Fruit fly (Drosophila melanogaster) whole organism, embryonic: ENCODE measurements around the gene CG3634.

ENCODE experiments used
- Awh ChIP-seq: fragments of 200-800 bp; sonication (Bioruptor generic); IDR thresholded peaks from 2 replicates; pipeline ENCODE4, ENCODE4 v1.3.6; 2022; ENCODE audit warnings: missing biosample characterization, missing genetic modification characterization
- Bdp1 ChIP-seq: fragments of 200-800 bp; sonication (Bioruptor generic); optimal IDR thresholded peaks from 3 replicates; lab custom pipeline; 2016; ENCODE audit warnings: missing biosample characterization, missing genetic modification characterization
- CG10321 ChIP-seq: fragments of 200-800 bp; sonication (Bioruptor generic); IDR thresholded peaks from 2 replicates; pipeline ENCODE4 v1.3.6; 2022; ENCODE audit warnings: missing biosample characterization, missing genetic modification characterization
- CG11696 ChIP-seq: fragments of 200-800 bp; sonication (Bioruptor generic); IDR thresholded peaks from 2 replicates; pipeline ENCODE4 v1.3.6; 2022; ENCODE audit warnings: missing biosample characterization, missing genetic modification characterization
- CG12219 ChIP-seq: fragments of 200-800 bp; sonication (Bioruptor generic); optimal IDR thresholded peaks from 3 replicates; lab custom pipeline; 2018; ENCODE audit warnings: missing biosample characterization, mild to moderate bottlenecking, missing genetic modification characterization
- CG12659 ChIP-seq: fragments of 200-800 bp; sonication (Bioruptor generic); optimal IDR thresholded peaks from 3 replicates; lab custom pipeline; 2017; ENCODE audit warnings: mild to moderate bottlenecking, missing biosample characterization, missing genetic modification reagents, missing genetic modification characterization
- CG13123 ChIP-seq: fragments of 200-800 bp; sonication (Bioruptor generic); optimal IDR thresholded peaks from 2 replicates; lab custom pipeline; 2016; ENCODE audit warnings: missing biosample characterization, missing genetic modification characterization
- CG15269 ChIP-seq: fragments of 200-800 bp; sonication (Bioruptor generic); optimal IDR thresholded peaks from 2 replicates; lab custom pipeline; 2018; ENCODE audit warnings: missing biosample characterization, mild to moderate bottlenecking, missing genetic modification characterization, moderate library complexity
- CG15601 ChIP-seq: fragments of 200-800 bp; sonication (Bioruptor generic); optimal IDR thresholded peaks from 3 replicates; lab custom pipeline; 2019; ENCODE audit warnings: missing biosample characterization, mild to moderate bottlenecking, missing genetic modification characterization, moderate library complexity
- CG17912 ChIP-seq: fragments of 200-800 bp; sonication (Bioruptor generic); optimal IDR thresholded peaks from 2 replicates; lab custom pipeline; 2018; ENCODE audit warnings: missing biosample characterization, mild to moderate bottlenecking, missing genetic modification characterization
- CG1792 ChIP-seq: fragments of 200-800 bp; sonication (Bioruptor generic); optimal IDR thresholded peaks from 2 replicates; lab custom pipeline; 2016; ENCODE audit warnings: missing biosample characterization, missing genetic modification characterization
- CG18619 ChIP-seq: fragments of 200-800 bp; sonication (Bioruptor generic); optimal IDR thresholded peaks from 3 replicates; lab custom pipeline; 2017; ENCODE audit warnings: missing biosample characterization, mild to moderate bottlenecking, missing genetic modification characterization
- CG2116 ChIP-seq: fragments of 200-800 bp; sonication (Bioruptor generic); optimal IDR thresholded peaks from 3 replicates; lab custom pipeline; 2018; ENCODE audit warnings: missing biosample characterization, mild to moderate bottlenecking, missing genetic modification characterization
- CG30431 ChIP-seq: fragments of 200-800 bp; sonication (Bioruptor generic); optimal IDR thresholded peaks from 2 replicates; lab custom pipeline; 2017; ENCODE audit warnings: missing biosample characterization, missing genetic modification characterization
- CG31224 ChIP-seq: fragments of 200-800 bp; sonication (Bioruptor generic); IDR thresholded peaks from 2 replicates; pipeline ENCODE4 v1.3.6; 2022; ENCODE audit warnings: missing biosample characterization, missing genetic modification characterization
- CG31388 ChIP-seq: fragments of 200-800 bp; sonication (Bioruptor generic); optimal IDR thresholded peaks from 2 replicates; lab custom pipeline; 2016; ENCODE audit warnings: missing biosample characterization, missing genetic modification characterization
- CG33213 ChIP-seq: fragments of 200-800 bp; sonication (Bioruptor generic); optimal IDR thresholded peaks from 3 replicates; lab custom pipeline; 2016; ENCODE audit warnings: missing biosample characterization, missing genetic modification characterization
- CG3847 ChIP-seq: fragments of 200-800 bp; sonication (Bioruptor generic); IDR thresholded peaks from 2 replicates; pipeline ENCODE4 v1.3.6; 2022; ENCODE audit warnings: missing biosample characterization, missing genetic modification characterization
- CG6813 ChIP-seq: fragments of 200-800 bp; sonication (Bioruptor generic); optimal IDR thresholded peaks from 2 replicates; lab custom pipeline; 2017; ENCODE audit warnings: missing biosample characterization, missing genetic modification characterization, mild to moderate bottlenecking, moderate library complexity, missing genetic modification reagents
- CG6854 ChIP-seq: fragments of 200-800 bp; sonication (Bioruptor generic); optimal IDR thresholded peaks from 3 replicates; lab custom pipeline; 2017; ENCODE audit warnings: missing biosample characterization, mild to moderate bottlenecking, missing genetic modification characterization
- CG8478 ChIP-seq: fragments of >200 bp; optimal IDR thresholded peaks from 2 replicates; lab custom pipeline; 2018
- Dip2 ChIP-seq: fragments of 200-800 bp; sonication (Bioruptor generic); IDR thresholded peaks from 2 replicates; pipeline ENCODE4 v1.3.6; 2022; ENCODE audit warnings: missing biosample characterization, missing genetic modification characterization
- Drgx ChIP-seq: fragments of 200-800 bp; sonication (Bioruptor generic); IDR thresholded peaks from 2 replicates; pipeline ENCODE4 v1.3.6; 2022; ENCODE audit warnings: missing biosample characterization, missing genetic modification characterization
- E2f2 ChIP-seq: fragments of 200-800 bp; sonication (Bioruptor generic); IDR thresholded peaks from 2 replicates; pipeline ENCODE4 v1.3.6; 2022; ENCODE audit warnings: missing biosample characterization, missing genetic modification characterization
- Gug ChIP-seq: fragments of 200-800 bp; sonication (Bioruptor generic); IDR thresholded peaks from 4 replicates; pipeline ENCODE4 v1.3.6; 2022; ENCODE audit warnings: missing biosample characterization, missing genetic modification characterization
- HLHmδ ChIP-seq: fragments of 200-800 bp; sonication (Bioruptor generic); optimal IDR thresholded peaks from 2 replicates; lab custom pipeline; 2018; ENCODE audit warnings: missing biosample characterization, mild to moderate bottlenecking, missing genetic modification characterization, moderate library complexity
- Kr ChIP-seq: fragments of 200-800 bp; sonication (Bioruptor generic); optimal IDR thresholded peaks from 2 replicates; lab custom pipeline; 2017; ENCODE audit warnings: missing biosample characterization, mild to moderate bottlenecking, missing genetic modification characterization
- Mrtf ChIP-seq: fragments of 200-800 bp; sonication (Bioruptor generic); IDR thresholded peaks from 3 replicates; pipeline ENCODE4 v1.3.6; 2022; ENCODE audit warnings: missing biosample characterization, missing genetic modification characterization
- Oli ChIP-seq: fragments of 200-800 bp; sonication (Bioruptor generic); optimal IDR thresholded peaks from 2 replicates; lab custom pipeline; 2018; ENCODE audit warnings: missing biosample characterization, mild to moderate bottlenecking, missing genetic modification characterization, moderate library complexity
- YL-1 ChIP-seq: fragments of 200-800 bp; sonication (Bioruptor generic); optimal IDR thresholded peaks from 3 replicates; lab custom pipeline; 2017; ENCODE audit warnings: missing biosample characterization, mild to moderate bottlenecking, missing genetic modification characterization
- ase ChIP-seq: fragments of 200-800 bp; sonication (Bioruptor generic); IDR thresholded peaks from 3 replicates; pipeline ENCODE4 v1.3.6; 2022; ENCODE audit warnings: missing biosample characterization, missing genetic modification characterization
- caup ChIP-seq: fragments of 200-800 bp; sonication (Bioruptor generic); optimal IDR thresholded peaks from 3 replicates; lab custom pipeline; 2017; ENCODE audit warnings: missing biosample characterization, mild to moderate bottlenecking, missing genetic modification characterization, moderate library complexity; ENCODE audit not compliant: severe bottlenecking
- chif ChIP-seq, 2 experiments: fragments of 200-800 bp; sonication (Bioruptor generic); optimal IDR thresholded peaks; 3 replicates each; lab custom pipeline; 2016; ENCODE audit warnings: missing biosample characterization in 2 of 2, missing genetic modification characterization in 2 of 2
- ems ChIP-seq: fragments of 200-800 bp; sonication (Bioruptor generic); optimal IDR thresholded peaks from 3 replicates; lab custom pipeline; 2016; ENCODE audit warnings: missing biosample characterization, missing genetic modification characterization
- ewg ChIP-seq: fragments of 200-800 bp; sonication (Bioruptor generic); optimal IDR thresholded peaks from 3 replicates; lab custom pipeline; 2017; ENCODE audit warnings: mild to moderate bottlenecking, missing biosample characterization, missing genetic modification reagents, missing genetic modification characterization
- fd64A ChIP-seq: fragments of 200-800 bp; sonication (Bioruptor generic); optimal IDR thresholded peaks from 3 replicates; lab custom pipeline; 2018; ENCODE audit warnings: missing biosample characterization, mild to moderate bottlenecking, missing genetic modification characterization
- gem ChIP-seq: fragments of 200-800 bp; sonication (Bioruptor generic); optimal IDR thresholded peaks from 2 replicates; lab custom pipeline; 2019; ENCODE audit warnings: missing biosample characterization, mild to moderate bottlenecking, missing genetic modification characterization, moderate library complexity
- inv ChIP-seq: fragments of 200-800 bp; sonication (Bioruptor generic); IDR thresholded peaks from 2 replicates; pipeline ENCODE4 v1.3.6; 2022; ENCODE audit warnings: missing biosample characterization, missing genetic modification characterization; ENCODE audit not compliant: partially characterized antibody
- jigr1 ChIP-seq: fragments of 200-800 bp; sonication (Bioruptor generic); IDR thresholded peaks from 3 replicates; pipeline ENCODE4 v1.3.6; 2022; ENCODE audit warnings: missing biosample characterization, missing genetic modification characterization
- klu ChIP-seq: fragments of 200-800 bp; sonication (Bioruptor generic); IDR thresholded peaks from 2 replicates; pipeline ENCODE4 v1.3.6; 2022; ENCODE audit warnings: missing biosample characterization, missing genetic modification characterization
- lmd ChIP-seq: fragments of 200-800 bp; sonication (Bioruptor generic); IDR thresholded peaks from 2 replicates; pipeline ENCODE4 v1.3.6; 2022; ENCODE audit warnings: missing biosample characterization, missing genetic modification characterization
- lola ChIP-seq, 3 experiments: fragments of >200 bp in 2 of 3; fragments of 200-800 bp in 1 of 3; sonication (Bioruptor generic) in 1 of 3; optimal IDR thresholded peaks; 2 replicates each; lab custom pipeline; 2017 to 2019; ENCODE audit warnings: missing biosample characterization in 3 of 3, missing genetic modification characterization in 3 of 3, mild to moderate bottlenecking in 1 of 3, moderate library complexity in 1 of 3
- org-1 ChIP-seq: fragments of 200-800 bp; sonication (Bioruptor generic); optimal IDR thresholded peaks from 2 replicates; lab custom pipeline; 2017; ENCODE audit warnings: missing biosample characterization, missing genetic modification characterization
- pros ChIP-seq: fragments of 200-800 bp; sonication (Bioruptor generic); optimal IDR thresholded peaks from 3 replicates; lab custom pipeline; 2019; ENCODE audit warnings: missing biosample characterization, mild to moderate bottlenecking, missing genetic modification characterization, moderate library complexity
- sc ChIP-seq, 3 experiments: fragments of >200 bp in 2 of 3; fragments of 200-800 bp in 1 of 3; sonication (Bioruptor generic) in 1 of 3; optimal IDR thresholded peaks; 2 replicates in 2 of 3; 3 replicates in 1 of 3; lab custom pipeline; 2017; ENCODE audit warnings: mild to moderate bottlenecking in 1 of 3, missing biosample characterization in 1 of 3, missing genetic modification characterization in 1 of 3, missing genetic modification reagents in 1 of 3
- shn ChIP-seq: fragments of 200-800 bp; sonication (Bioruptor generic); optimal IDR thresholded peaks from 3 replicates; lab custom pipeline; 2016; ENCODE audit warnings: missing biosample characterization, missing genetic modification characterization
- sima ChIP-seq: fragments of 200-800 bp; sonication (Bioruptor generic); optimal IDR thresholded peaks from 2 replicates; lab custom pipeline; 2016; ENCODE audit warnings: missing biosample characterization, missing genetic modification characterization
- sob ChIP-seq: fragments of 200-800 bp; sonication (Bioruptor generic); IDR thresholded peaks from 2 replicates; pipeline ENCODE4 v1.3.6; 2022; ENCODE audit warnings: missing biosample characterization, missing genetic modification characterization
- tin ChIP-seq: fragments of 200-800 bp; sonication (Bioruptor generic); optimal IDR thresholded peaks from 3 replicates; lab custom pipeline; 2016; ENCODE audit warnings: missing biosample characterization, missing genetic modification characterization
- zfh1 ChIP-seq: fragments of 200-800 bp; sonication (Bioruptor generic); IDR thresholded peaks from 3 replicates; pipeline ENCODE4 v1.3.6; 2022; ENCODE audit warnings: missing biosample characterization, missing genetic modification characterization

CG3634 gene

DNA sequence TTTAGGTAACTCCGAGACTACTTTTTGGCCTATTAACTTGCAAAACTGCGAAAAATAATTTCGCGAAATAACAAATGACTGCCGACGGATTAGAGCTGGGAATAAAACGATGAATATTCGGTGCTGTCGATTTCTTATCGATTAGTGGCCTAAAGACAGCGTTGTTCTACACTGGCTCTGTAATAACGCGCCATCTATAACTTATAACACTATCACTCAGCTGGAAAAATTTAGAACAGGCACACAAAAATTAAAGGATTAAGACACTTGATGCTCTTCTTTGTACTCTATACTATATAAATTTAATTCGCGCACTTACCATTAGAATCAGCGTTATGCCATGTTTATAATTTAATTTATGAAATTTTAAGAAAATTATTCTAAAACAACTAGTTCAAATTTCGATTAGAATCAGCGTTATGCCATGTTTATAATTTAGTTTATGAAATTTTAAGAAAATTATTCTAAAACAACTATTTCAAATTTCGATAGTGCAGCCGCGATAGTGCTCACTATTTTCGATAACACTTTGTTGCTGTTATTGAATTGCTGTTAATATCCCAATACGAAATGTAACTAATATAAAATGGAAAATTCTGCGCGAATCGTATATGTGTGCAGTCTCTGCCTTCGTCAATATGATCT, 32.5 kb upstream of the CG3634 start, which contains the start of the genes CSN3 and CG11456 (continued):
- no peak for TF ChIP-seq CG17912 (GFP tag; lab: Kevin White, UChicago)
- TF ChIP-seq ewg (GFP tag; lab: Kevin White, UChicago) = peak; percentile 8
- TF ChIP-seq shn = peak; percentile 6
- TF ChIP-seq CG12659 (GFP tag; lab: Kevin White, UChicago) = peak; percentile 79
- TF ChIP-seq CG33213 = peak; percentile 73
- peak; percentile 46 for TF ChIP-seq caup
- TF ChIP-seq Oli (tag; lab: Kevin White, UChicago) = no peak
- TF ChIP-seq Awh (GFP tag; lab: Robert Waterston, UW) = no peak
- TF ChIP-seq Gug (GFP tag; lab: Robert Waterston, UW) = no peak
- no peak for TF ChIP-seq sc (optimal IDR thresholded peaks at IDR 0.05; lab: Kevin White, UChicago)
- no peak for TF ChIP-seq sc (GFP tag; optimal IDR thresholded peaks at IDR 0.05; lab: Kevin White, UChicago)
- TF ChIP-seq HLHmδ (GFP tag; lab: Kevin White, UChicago) = no peak
- no peak for TF ChIP-seq ems
- no peak for TF ChIP-seq CG10321 (GFP tag; lab: Robert Waterston, UW)
- peak; percentile 6 for TF ChIP-seq Bdp1 (GFP tag; lab: Kevin White, UChicago)
- TF ChIP-seq chif (GFP tag; optimal IDR thresholded peaks at IDR 0.05; lab: Kevin White, UChicago) = peak; percentile 18 to 33
- no peak for TF ChIP-seq fd64A
- TF ChIP-seq jigr1 (GFP tag; lab: Robert Waterston, UW) = no peak
- TF ChIP-seq sob (GFP tag; lab: Robert Waterston, UW) = peak; percentile 75; the same call in 1 of the 2 replicates
- peak; percentile 64 for TF ChIP-seq CG3847 (GFP tag; lab: Robert Waterston, UW)
- TF ChIP-seq CG15601 = no peak
- no peak for TF ChIP-seq CG8478 (lab: Kevin White, UChicago)
- no peak for TF ChIP-seq CG31388 (GFP tag; lab: Kevin White, UChicago)
- no peak for TF ChIP-seq pros (GFP tag; lab: Kevin White, UChicago)
- no peak for TF ChIP-seq CG18619 (GFP tag; lab: Kevin White, UChicago)
- TF ChIP-seq sima (GFP tag; lab: Kevin White, UChicago) = no peak
- no peak for TF ChIP-seq CG15269
- TF ChIP-seq CG31224 (GFP tag; lab: Robert Waterston, UW) = no peak
- no peak for TF ChIP-seq CG30431 (GFP tag; lab: Kevin White, UChicago)
- peak; percentile 62 for TF ChIP-seq tin (GFP tag; lab: Kevin White, UChicago)
- TF ChIP-seq Kr (GFP tag; lab: Kevin White, UChicago) = peak; percentile 85
- no peak for TF ChIP-seq Mrtf (GFP tag; lab: Robert Waterston, UW)
- no peak for TF ChIP-seq Drgx
- TF ChIP-seq CG2116 (GFP tag; lab: Kevin White, UChicago) = peak; percentile 74
- TF ChIP-seq E2f2 = peak; percentile 81
- TF ChIP-seq lmd (GFP tag; lab: Robert Waterston, UW) = peak; percentile 54
- TF ChIP-seq org-1 (GFP tag; lab: Kevin White, UChicago) = no peak
- no peak for TF ChIP-seq CG6813
- TF ChIP-seq ase = no peak
- TF ChIP-seq CG12219 (GFP tag; lab: Kevin White, UChicago) = no peak
- TF ChIP-seq lola (GFP tag; optimal IDR thresholded peaks at IDR 0.05; lab: Kevin White, UChicago) = no peak
- TF ChIP-seq CG13123 (GFP tag; lab: Kevin White, UChicago) = no peak
- no peak for TF ChIP-seq klu (GFP tag; lab: Robert Waterston, UW)
- TF ChIP-seq inv = peak; percentile 56
- TF ChIP-seq zfh1 (GFP tag; lab: Robert Waterston, UW) = no peak
- TF ChIP-seq CG1792 (GFP tag; lab: Kevin White, UChicago) = peak; percentile 24
- no peak for TF ChIP-seq CG11696
- no peak for TF ChIP-seq CG6854 (GFP tag; lab: Kevin White, UChicago)
- TF ChIP-seq gem (tag; lab: Kevin White, UChicago) = no peak
- peak; percentile 80 for TF ChIP-seq Dip2 (GFP tag; lab: Robert Waterston, UW)
- peak; percentile 45 for TF ChIP-seq YL-1
